Fruit fly (Drosophila melanogaster) whole organism, embryonic: ENCODE results near the gene CG16789.
A peak's percentile ranks its signal among the peaks of the same experiment; 100 is the strongest.

Source experiments
- Abd-B ChIP-seq: fragments of 200-800 bp; sonication (Bioruptor generic); optimal IDR thresholded peaks from 2 replicates; lab custom pipeline; 2018; ENCODE audit warnings: missing biosample characterization, mild to moderate bottlenecking, missing genetic modification characterization, moderate library complexity
- Atf-2 ChIP-seq: fragments of 200-800 bp; sonication (Bioruptor generic); optimal IDR thresholded peaks from 2 replicates; lab custom pipeline; 2016; ENCODE audit warnings: missing biosample characterization, missing genetic modification characterization
- BtbVII ChIP-seq: fragments of 200-800 bp; sonication (Bioruptor generic); optimal IDR thresholded peaks from 3 replicates; lab custom pipeline; 2017; ENCODE audit warnings: missing biosample characterization, mild to moderate bottlenecking, missing genetic modification characterization
- Bteb2 ChIP-seq: fragments of 200-800 bp; sonication (Bioruptor generic); optimal IDR thresholded peaks from 2 replicates; lab custom pipeline; 2016; ENCODE audit warnings: missing biosample characterization, missing genetic modification characterization
- CG10147 ChIP-seq: fragments of 200-800 bp; sonication (Bioruptor generic); optimal IDR thresholded peaks from 2 replicates; lab custom pipeline; 2019; ENCODE audit warnings: missing biosample characterization, mild to moderate bottlenecking, missing genetic modification characterization, moderate library complexity
- CG11247 ChIP-seq: fragments of 200-800 bp; sonication (Bioruptor generic); IDR thresholded peaks from 2 replicates; pipeline ENCODE4 v1.3.6; 2022; ENCODE audit warnings: missing biosample characterization, missing genetic modification characterization
- CG13123 ChIP-seq: fragments of 200-800 bp; sonication (Bioruptor generic); optimal IDR thresholded peaks from 2 replicates; lab custom pipeline; 2016; ENCODE audit warnings: missing biosample characterization, missing genetic modification characterization
- CG13775 ChIP-seq: fragments of 200-800 bp; sonication (Bioruptor generic); optimal IDR thresholded peaks from 3 replicates; lab custom pipeline; 2017; ENCODE audit warnings: missing biosample characterization, mild to moderate bottlenecking, missing genetic modification characterization
- CG15601 ChIP-seq: fragments of 200-800 bp; sonication (Bioruptor generic); optimal IDR thresholded peaks from 3 replicates; lab custom pipeline; 2019; ENCODE audit warnings: missing biosample characterization, mild to moderate bottlenecking, missing genetic modification characterization, moderate library complexity
- CG17361 ChIP-seq: fragments of 200-800 bp; sonication (Bioruptor generic); IDR thresholded peaks from 3 replicates; pipeline ENCODE4 v1.3.6; 2022; ENCODE audit warnings: missing biosample characterization, missing genetic modification characterization
- CG17829 ChIP-seq: fragments of 200-800 bp; optimal IDR thresholded peaks from 2 replicates; lab custom pipeline; 2019; ENCODE audit warnings: missing biosample characterization, mild to moderate bottlenecking, missing genetic modification characterization, moderate library complexity
- CG1792 ChIP-seq: fragments of 200-800 bp; sonication (Bioruptor generic); optimal IDR thresholded peaks from 2 replicates; lab custom pipeline; 2016; ENCODE audit warnings: missing biosample characterization, missing genetic modification characterization
- CG2202 ChIP-seq: fragments of 200-800 bp; sonication (Bioruptor generic); optimal IDR thresholded peaks from 2 replicates; lab custom pipeline; 2018; ENCODE audit warnings: missing biosample characterization, mild to moderate bottlenecking, missing genetic modification characterization
- CG2875 ChIP-seq: fragments of 200-800 bp; sonication (Bioruptor generic); optimal IDR thresholded peaks from 2 replicates; lab custom pipeline; 2017; ENCODE audit warnings: missing biosample characterization, mild to moderate bottlenecking, missing genetic modification characterization, missing genetic modification reagents
- CG30020 ChIP-seq: fragments of 200-800 bp; optimal IDR thresholded peaks from 2 replicates; lab custom pipeline; 2019; ENCODE audit warnings: missing biosample characterization, mild to moderate bottlenecking, missing genetic modification characterization, moderate library complexity
- CG3726 ChIP-seq: fragments of 200-800 bp; sonication (Bioruptor generic); IDR thresholded peaks from 3 replicates; pipeline ENCODE4, ENCODE4 v1.3.6; 2022; ENCODE audit warnings: missing biosample characterization, missing genetic modification characterization
- CG8388 ChIP-seq: fragments of 200-800 bp; sonication (Bioruptor generic); optimal IDR thresholded peaks from 2 replicates; lab custom pipeline; 2019; ENCODE audit warnings: missing biosample characterization, mild to moderate bottlenecking, missing genetic modification characterization, moderate library complexity
- CG8924 ChIP-seq: fragments of 200-800 bp; optimal IDR thresholded peaks from 3 replicates; lab custom pipeline; 2019; ENCODE audit warnings: missing biosample characterization, mild to moderate bottlenecking, missing genetic modification characterization, moderate library complexity
- Camta ChIP-seq: fragments of 200-800 bp; sonication (Bioruptor generic); optimal IDR thresholded peaks from 2 replicates; lab custom pipeline; 2016; ENCODE audit warnings: missing biosample characterization, missing genetic modification characterization
- Drgx ChIP-seq: fragments of 200-800 bp; sonication (Bioruptor generic); IDR thresholded peaks from 2 replicates; pipeline ENCODE4 v1.3.6; 2022; ENCODE audit warnings: missing biosample characterization, missing genetic modification characterization
- Ets97D ChIP-seq: fragments of 200-800 bp; sonication (Bioruptor generic); optimal IDR thresholded peaks from 3 replicates; lab custom pipeline; 2016; ENCODE audit warnings: missing biosample characterization, missing genetic modification characterization
- HHEX ChIP-seq: fragments of 200-800 bp; sonication (Bioruptor generic); optimal IDR thresholded peaks from 3 replicates; lab custom pipeline; 2017; ENCODE audit warnings: missing biosample characterization, mild to moderate bottlenecking, missing genetic modification characterization, missing genetic modification reagents
- MBD-R2 ChIP-seq: fragments of 200-800 bp; sonication (Bioruptor generic); IDR thresholded peaks from 2 replicates; pipeline ENCODE4 v1.3.6; 2022; ENCODE audit warnings: missing biosample characterization, missing genetic modification characterization
- Mrtf ChIP-seq: fragments of 200-800 bp; sonication (Bioruptor generic); IDR thresholded peaks from 3 replicates; pipeline ENCODE4 v1.3.6; 2022; ENCODE audit warnings: missing biosample characterization, missing genetic modification characterization
- NFAT ChIP-seq: fragments of 200-800 bp; sonication (Bioruptor generic); IDR thresholded peaks from 2 replicates; pipeline ENCODE4 v1.3.6; 2022; ENCODE audit warnings: missing biosample characterization, missing genetic modification characterization
- Rfx ChIP-seq: fragments of 200-800 bp; sonication (Bioruptor generic); IDR thresholded peaks from 2 replicates; pipeline ENCODE4 v1.3.6; 2022; ENCODE audit warnings: missing biosample characterization, missing genetic modification characterization
- Rx ChIP-seq: fragments of 200-800 bp; sonication (Bioruptor generic); IDR thresholded peaks from 2 replicates; pipeline ENCODE4 v1.3.6; 2022; ENCODE audit warnings: missing biosample characterization, missing genetic modification characterization
- TFAM ChIP-seq: fragments of 200-800 bp; sonication (Bioruptor generic); optimal IDR thresholded peaks from 2 replicates; lab custom pipeline; 2017; ENCODE audit warnings: missing biosample characterization, missing genetic modification characterization, inconsistent platforms
- Tbp ChIP-seq: fragments of >200 bp; optimal IDR thresholded peaks from 2 replicates; lab custom pipeline; 2018; ENCODE audit warnings: missing biosample characterization, missing genetic modification characterization
- btn ChIP-seq: fragments of 200-800 bp; sonication (Bioruptor generic); optimal IDR thresholded peaks from 2 replicates; lab custom pipeline; 2016; ENCODE audit warnings: missing biosample characterization, missing genetic modification characterization
- cas ChIP-seq: fragments of 200-800 bp; sonication (Bioruptor generic); IDR thresholded peaks from 2 replicates; pipeline ENCODE4 v1.3.6; 2022; ENCODE audit warnings: missing biosample characterization, missing genetic modification characterization
- chinmo ChIP-seq: fragments of 200-800 bp; sonication (Bioruptor generic); IDR thresholded peaks from 4 replicates; pipeline ENCODE4 v1.3.6; 2022; ENCODE audit warnings: missing biosample characterization, missing genetic modification characterization; ENCODE audit not compliant: partially characterized antibody
- chm ChIP-seq: fragments of 200-800 bp; sonication (Bioruptor generic); IDR thresholded peaks from 2 replicates; pipeline ENCODE4 v1.3.6; 2022; ENCODE audit warnings: missing biosample characterization, missing genetic modification characterization
- dati ChIP-seq: fragments of 200-800 bp; sonication (Bioruptor generic); IDR thresholded peaks from 2 replicates; pipeline ENCODE4 v1.3.6; 2022; ENCODE audit warnings: missing biosample characterization, missing genetic modification characterization
- dmrt99B ChIP-seq: fragments of 200-800 bp; sonication (Bioruptor generic); optimal IDR thresholded peaks from 2 replicates; lab custom pipeline; 2018; ENCODE audit warnings: missing biosample characterization, mild to moderate bottlenecking, missing genetic modification characterization, moderate library complexity
- fd102C ChIP-seq: fragments of 200-800 bp; sonication (Bioruptor generic); optimal IDR thresholded peaks from 2 replicates; lab custom pipeline; 2018; ENCODE audit warnings: missing biosample characterization, mild to moderate bottlenecking, missing genetic modification characterization, moderate library complexity
- fd96Cb ChIP-seq: fragments of 200-800 bp; sonication (Bioruptor generic); optimal IDR thresholded peaks from 2 replicates; lab custom pipeline; 2018; ENCODE audit warnings: missing biosample characterization, mild to moderate bottlenecking, missing genetic modification characterization, moderate library complexity
- fru ChIP-seq: fragments of >200 bp; optimal IDR thresholded peaks from 2 replicates; lab custom pipeline; 2017
- jigr1 ChIP-seq: fragments of 200-800 bp; sonication (Bioruptor generic); IDR thresholded peaks from 3 replicates; pipeline ENCODE4 v1.3.6; 2022; ENCODE audit warnings: missing biosample characterization, missing genetic modification characterization
- knrl ChIP-seq: fragments of 200-800 bp; sonication (Bioruptor generic); IDR thresholded peaks from 3 replicates; pipeline ENCODE4 v1.3.6; 2022; ENCODE audit warnings: missing biosample characterization, missing genetic modification characterization; ENCODE audit not compliant: partially characterized antibody
- lilli ChIP-seq: fragments of 200-800 bp; sonication (Bioruptor generic); optimal IDR thresholded peaks from 3 replicates; lab custom pipeline; 2016; ENCODE audit warnings: missing biosample characterization, missing genetic modification characterization
- lov ChIP-seq, 2 experiments: fragments of 200-800 bp in 1 of 2; fragments of >200 bp in 1 of 2; sonication (Bioruptor generic) in 1 of 2; IDR thresholded peaks in 1 of 2; optimal IDR thresholded peaks in 1 of 2; 2 replicates in 1 of 2; 3 replicates in 1 of 2; pipeline versions ENCODE4 v1.3.6 to Lab custom; 2017 to 2022; ENCODE audit warnings: missing biosample characterization in 1 of 2, missing genetic modification characterization in 1 of 2
- nau ChIP-seq: fragments of 200-800 bp; sonication (Bioruptor generic); optimal IDR thresholded peaks from 3 replicates; lab custom pipeline; 2017; ENCODE audit warnings: missing biosample characterization, mild to moderate bottlenecking, missing genetic modification characterization, missing genetic modification reagents
- seq ChIP-seq: fragments of 200-800 bp; sonication (Bioruptor generic); IDR thresholded peaks from 2 replicates; pipeline ENCODE4 v1.3.6; 2022; ENCODE audit warnings: missing biosample characterization, missing genetic modification characterization
- sna ChIP-seq: fragments of 200-800 bp; sonication (Bioruptor generic); IDR thresholded peaks from 2 replicates; pipeline ENCODE4 v1.3.6; 2022; ENCODE audit warnings: missing biosample characterization, missing genetic modification characterization; ENCODE audit not compliant: partially characterized antibody
- sr ChIP-seq: fragments of 200-800 bp; sonication (Bioruptor generic); IDR thresholded peaks from 3 replicates; pipeline ENCODE4 v1.3.6; 2022; ENCODE audit warnings: missing biosample characterization, missing genetic modification characterization
- ssp ChIP-seq: fragments of 200-800 bp; sonication (Bioruptor generic); IDR thresholded peaks from 2 replicates; pipeline ENCODE4 v1.3.6; 2022; ENCODE audit warnings: missing biosample characterization, missing genetic modification characterization
- wek ChIP-seq: fragments of 200-800 bp; sonication (Bioruptor generic); optimal IDR thresholded peaks from 3 replicates; lab custom pipeline; 2018; ENCODE audit warnings: missing biosample characterization, mild to moderate bottlenecking, missing genetic modification characterization, moderate library complexity

The CG16789 gene

dm6 chr3R:9533181-9534124 is 32.5 kb upstream of the CG16789 start (continued):
- TF ChIP-seq fd96Cb (tag; lab: Kevin White, UChicago) = peak; percentile 94
- peak; percentile 41; the same call in 1 of the 2 replicates for TF ChIP-seq dati
- peak; percentile 83 for TF ChIP-seq ssp (GFP tag; lab: Robert Waterston, UW)
- TF ChIP-seq fd102C (GFP tag; lab: Kevin White, UChicago) = peak; percentile 20
- peak; percentile 74 for TF ChIP-seq Ets97D (GFP tag; lab: Kevin White, UChicago)
- peak; percentile 97 for TF ChIP-seq CG10147 (GFP tag; lab: Kevin White, UChicago)
- TF ChIP-seq CG8924 (tag; lab: Kevin White, UChicago) = peak; percentile 98
- TF ChIP-seq CG2202 (tag; lab: Kevin White, UChicago) = peak; percentile 85
- TF ChIP-seq HHEX (GFP tag; lab: Kevin White, UChicago) = peak; percentile 97
- peak; percentile 80 for TF ChIP-seq btn (GFP tag; lab: Kevin White, UChicago)
- TF ChIP-seq CG3726 = peak; percentile 62; the same call in 1 of the 3 replicates
- peak; percentile 98 for TF ChIP-seq nau (GFP tag; lab: Kevin White, UChicago)
- peak; percentile 62 for TF ChIP-seq wek (GFP tag; lab: Kevin White, UChicago)
- peak; percentile 86 for TF ChIP-seq CG15601
- peak; percentile 91 for TF ChIP-seq Drgx
- TF ChIP-seq seq (GFP tag; lab: Robert Waterston, UW) = peak; percentile 91
- peak; percentile 96 for TF ChIP-seq lilli (GFP tag; lab: Kevin White, UChicago)
- TF ChIP-seq CG8388 = peak; percentile 93
- TF ChIP-seq CG13123 = peak; percentile 87
- TF ChIP-seq Atf-2 (GFP tag; lab: Kevin White, UChicago) = peak; percentile 90
- TF ChIP-seq CG30020 = peak; percentile 85
- TF ChIP-seq lov (optimal IDR thresholded peaks at IDR 0.05; lab: Kevin White, UChicago) = no peak
- no peak for TF ChIP-seq lov (GFP tag; IDR thresholded peaks at IDR 0.05; lab: Robert Waterston, UW)
- TF ChIP-seq Abd-B (GFP tag; lab: Kevin White, UChicago) = peak; percentile 94
- TF ChIP-seq cas (GFP tag; lab: Robert Waterston, UW) = peak; percentile 61
- peak; percentile 83; the same call in 2 of the 3 replicates for TF ChIP-seq Mrtf (GFP tag; lab: Robert Waterston, UW)
- TF ChIP-seq Camta (GFP tag; lab: Kevin White, UChicago) = peak; percentile 95
- no peak for TF ChIP-seq Tbp (GFP tag; lab: Kevin White, UChicago)
- no peak for TF ChIP-seq fru (lab: Kevin White, UChicago)
- peak; percentile 99 for TF ChIP-seq CG17361
- TF ChIP-seq sna (GFP tag; lab: Robert Waterston, UW) = no peak
- peak; percentile 95 for TF ChIP-seq chinmo
- peak; percentile 96 for TF ChIP-seq CG2875 (GFP tag; lab: Kevin White, UChicago)
- peak; percentile 69 for TF ChIP-seq TFAM (GFP tag; lab: Kevin White, UChicago)
- TF ChIP-seq NFAT (GFP tag; lab: Robert Waterston, UW) = peak; percentile 56
- TF ChIP-seq knrl (GFP tag; lab: Robert Waterston, UW) = peak; percentile 55; the same call in 2 of the 3 replicates
- peak; percentile 98 for TF ChIP-seq dmrt99B (tag; lab: Kevin White, UChicago)
- TF ChIP-seq CG17829 = peak; percentile 96
- peak; percentile 87 for TF ChIP-seq jigr1 (GFP tag; lab: Robert Waterston, UW)
- peak; percentile 53; the same call in 1 of the 2 replicates for TF ChIP-seq Rx (GFP tag; lab: Robert Waterston, UW)
- peak; percentile 73 for TF ChIP-seq MBD-R2 (GFP tag; lab: Robert Waterston, UW)
- peak; percentile 64; the same call in 1 of the 3 replicates for TF ChIP-seq sr (GFP tag; lab: Robert Waterston, UW)
- TF ChIP-seq chm (GFP tag; lab: Robert Waterston, UW) = peak; percentile 58; the same call in 1 of the 2 replicates
- TF ChIP-seq BtbVII (GFP tag; lab: Kevin White, UChicago) = peak; percentile 99
- peak; percentile 93 for TF ChIP-seq Rfx
- TF ChIP-seq Bteb2 (GFP tag; lab: Kevin White, UChicago) = peak; percentile 88
- peak; percentile 73; the same call in 1 of the 2 replicates for TF ChIP-seq CG11247 (GFP tag; lab: Robert Waterston, UW)
- peak; percentile 86 for TF ChIP-seq CG1792 (GFP tag; lab: Kevin White, UChicago)
- TF ChIP-seq CG13775 (GFP tag; lab: Kevin White, UChicago) = peak; percentile 97
